Worm (Caenorhabditis elegans) whole organism, L4 larva: Measurements from ENCODE around the gene C11D2.4.

Source experiments
- attf-4 ChIP-seq: sonication (generic microtip); optimal IDR thresholded peaks from 3 replicates; lab custom pipeline; 2017; ENCODE audit warnings: missing biosample characterization, missing genetic modification characterization
- ceh-32 ChIP-seq: sonication (generic microtip); optimal IDR thresholded peaks from 2 replicates; lab custom pipeline; 2016; ENCODE audit warnings: mild to moderate bottlenecking, missing genetic modification characterization, missing compliant biosample characterization; ENCODE audit not compliant: poor library complexity
- dmd-8 ChIP-seq: fragments of 200-800 bp; sonication (Bioruptor generic); IDR thresholded peaks from 2 replicates; pipeline ENCODE4 v1.3.6; 2022; ENCODE audit warnings: missing genetic modification characterization, missing compliant biosample characterization
- dmd-9 ChIP-seq: fragments of 200-800 bp; sonication (Bioruptor generic); IDR thresholded peaks from 2 replicates; pipeline ENCODE4 v1.3.6; 2022; ENCODE audit warnings: missing genetic modification reagents, missing genetic modification characterization, missing compliant biosample characterization
- madf-5 ChIP-seq, 2 experiments: fragments of 200-800 bp; sonication (Bioruptor generic); IDR thresholded peaks; 2 replicates each; pipeline ENCODE4 v1.3.6; 2022; ENCODE audit warnings: missing compliant biosample characterization in 2 of 2, missing genetic modification characterization in 2 of 2
- nhr-111 ChIP-seq: fragments of 200-800 bp; sonication (Bioruptor generic); optimal IDR thresholded peaks from 2 replicates; lab custom pipeline; 2018; ENCODE audit warnings: mild to moderate bottlenecking, missing genetic modification characterization, missing compliant biosample characterization
- nhr-25 ChIP-seq: sonication (generic microtip); optimal IDR thresholded peaks from 2 replicates; lab custom pipeline; 2017; ENCODE audit warnings: missing genetic modification characterization, mild to moderate bottlenecking, missing compliant biosample characterization, antibody characterized with exemption, moderate library complexity, borderline replicate concordance; ENCODE audit not compliant: insufficient read depth
- nhr-76 ChIP-seq: fragments of 150-350 bp; optimal IDR thresholded peaks from 2 replicates; lab custom pipeline; 2014; ENCODE audit warnings: missing biosample characterization, missing genetic modification characterization

DNA sequence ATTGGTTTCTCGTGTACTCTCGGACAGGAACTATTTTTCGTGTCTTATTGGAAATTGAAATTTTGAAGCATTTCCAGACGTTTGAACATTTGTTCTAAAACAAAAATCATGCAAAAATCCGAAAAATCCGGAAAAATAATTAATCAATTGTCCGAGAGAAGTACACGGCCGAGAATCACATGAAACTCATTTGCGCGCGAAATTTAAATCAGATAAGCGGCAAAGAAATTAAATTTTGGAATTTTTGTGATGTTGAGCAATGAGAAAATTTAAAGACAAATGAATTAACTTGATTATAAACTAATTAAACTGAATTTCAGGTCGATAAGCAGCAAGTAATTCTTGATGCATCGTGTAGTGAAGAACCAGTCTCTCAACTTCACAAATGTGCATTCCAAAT lies 48.1 kb downstream of the C11D2.4 start:
- no peak for TF ChIP-seq nhr-76 (tag; lab: Kevin White, UChicago)
- TF ChIP-seq nhr-25 (tag; lab: Kevin White, UChicago) = no peak
- no peak for TF ChIP-seq ceh-32 (tag; lab: Kevin White, UChicago)
- no peak for TF ChIP-seq dmd-8 (GFP tag; lab: Robert Waterston, UW)
- no peak for TF ChIP-seq dmd-9
- no peak for TF ChIP-seq attf-4
- no peak for TF ChIP-seq nhr-111 (GFP tag; lab: Kevin White, UChicago)
- no peak for TF ChIP-seq madf-5 (GFP tag; IDR thresholded peaks at IDR 0.05; lab: Robert Waterston, UW)
